Worm (Caenorhabditis elegans) whole organism, early embryonic: ENCODE measurements around the gene C50A2.3.

Experiments
- B0310.2 ChIP-seq: sonication (generic microtip); optimal IDR thresholded peaks from 2 replicates; lab custom pipeline; 2016; ENCODE audit warnings: mild to moderate bottlenecking, missing genetic modification characterization, missing compliant biosample characterization
- F13C5.2 ChIP-seq: sonication (generic microtip); optimal IDR thresholded peaks from 2 replicates; lab custom pipeline; 2017; ENCODE audit warnings: mild to moderate bottlenecking, missing genetic modification characterization, inconsistent platforms, missing compliant biosample characterization
- aly-1 ChIP-seq: sonication (generic microtip); optimal IDR thresholded peaks from 2 replicates; lab custom pipeline; 2016; ENCODE audit warnings: missing genetic modification characterization, missing compliant biosample characterization
- ama-1 ChIP-seq: fragments of 150-350 bp; optimal IDR thresholded peaks from 2 replicates; lab custom pipeline; 2014
- ceh-13 ChIP-seq: fragments of 200-800 bp; sonication (Bioruptor generic); optimal IDR thresholded peaks from 2 replicates; lab custom pipeline; 2018; ENCODE audit warnings: mild to moderate bottlenecking, missing genetic modification characterization, missing compliant biosample characterization
- ceh-36 ChIP-seq: sonication (generic microtip); optimal IDR thresholded peaks from 2 replicates; lab custom pipeline; 2016; ENCODE audit warnings: missing genetic modification characterization, inconsistent platforms, missing compliant biosample characterization
- ets-7 ChIP-seq: sonication (generic microtip); optimal IDR thresholded peaks from 2 replicates; lab custom pipeline; 2016; ENCODE audit warnings: missing genotype, missing genetic modification characterization, missing compliant biosample characterization
- flt-1 ChIP-seq: fragments of 200-800 bp; sonication (Bioruptor generic); IDR thresholded peaks from 2 replicates; pipeline ENCODE4 v1.3.6; 2022; ENCODE audit warnings: missing genetic modification characterization, missing compliant biosample characterization
- hmbx-1 ChIP-seq: sonication (generic microtip); optimal IDR thresholded peaks from 2 replicates; lab custom pipeline; 2016; ENCODE audit warnings: mild to moderate bottlenecking, missing genetic modification characterization, missing compliant biosample characterization
- hmg-4 ChIP-seq: fragments of 200-800 bp; sonication (Bioruptor generic); optimal IDR thresholded peaks from 2 replicates; lab custom pipeline; 2018; ENCODE audit warnings: mild to moderate bottlenecking, missing genetic modification characterization, missing compliant biosample characterization
- hnd-1 ChIP-seq: sonication (generic microtip); optimal IDR thresholded peaks from 2 replicates; lab custom pipeline; 2016; ENCODE audit warnings: missing genetic modification characterization, missing compliant biosample characterization
- pes-1 ChIP-seq: fragments of 200-800 bp; sonication (Bioruptor generic); IDR thresholded peaks from 2 replicates; pipeline ENCODE4 v1.3.6; 2022; ENCODE audit warnings: missing genetic modification reagents, missing genetic modification characterization, missing compliant biosample characterization
- scrt-1 ChIP-seq: fragments of 200-800 bp; sonication (Bioruptor generic); IDR thresholded peaks from 2 replicates; pipeline ENCODE4 v1.3.6; 2022; ENCODE audit warnings: missing genetic modification characterization, missing compliant biosample characterization
- sea-1 ChIP-seq: fragments of 200-800 bp; sonication (Bioruptor generic); conservative IDR thresholded peaks from 2 replicates; pipeline ENCODE4 v1.3.6; 2022; ENCODE audit warnings: missing genetic modification characterization, missing compliant biosample characterization
- tbx-11 ChIP-seq: fragments of 200-800 bp; sonication (Bioruptor generic); IDR thresholded peaks from 2 replicates; pipeline ENCODE4 v1.3.6; 2022; ENCODE audit warnings: missing genetic modification characterization, missing compliant biosample characterization
- tbx-37 ChIP-seq: fragments of 200-800 bp; sonication (Bioruptor generic); conservative IDR thresholded peaks from 2 replicates; pipeline ENCODE4 v1.3.6; 2022; ENCODE audit warnings: missing genetic modification reagents, missing genetic modification characterization, missing compliant biosample characterization
- tra-4 ChIP-seq: sonication (generic microtip); optimal IDR thresholded peaks from 2 replicates; lab custom pipeline; 2017; ENCODE audit warnings: missing genetic modification characterization, missing compliant biosample characterization

Gene C50A2.3

ce11 chrIV:1097153-1097552 is 60.7 kb downstream of the C50A2.3 start, which contains the start of gene cox-18:
TSS of gene cox-18 (plus strand) at chrIV:1097453.
- TF ChIP-seq tbx-11 (GFP tag; lab: Robert Waterston, UW) (no peak), tbx-37 (GFP tag; lab: Robert Waterston, UW) (no peak), hnd-1 (tag; lab: Kevin White, UChicago) (no peak), ceh-36 (tag; lab: Kevin White, UChicago) (no peak), hmg-4 (no peak), ceh-13 (GFP tag; lab: Kevin White, UChicago) (no peak), ama-1 (lab: Kevin White, UChicago) (no peak), F13C5.2 (tag; lab: Kevin White, UChicago) (no peak), aly-1 (tag; lab: Kevin White, UChicago) (no peak), ets-7 (no peak), sea-1 (GFP tag; lab: Robert Waterston, UW) (no peak), B0310.2 (no peak), pes-1 (no peak), hmbx-1 (no peak), scrt-1 (GFP tag; lab: Robert Waterston, UW) (no peak), tra-4 (tag; lab: Kevin White, UChicago) (no peak), flt-1 (no peak)

- TF ChIP-seq hmg-4 (no peak), aly-1 (tag; lab: Kevin White, UChicago) (no peak), tbx-11 (GFP tag; lab: Robert Waterston, UW) (no peak), ama-1 (lab: Kevin White, UChicago) (no peak), F13C5.2 (tag; lab: Kevin White, UChicago) (no peak), ceh-36 (tag; lab: Kevin White, UChicago) (no peak), pes-1 (no peak), hmbx-1 (no peak), tbx-37 (GFP tag; lab: Robert Waterston, UW) (no peak), hnd-1 (tag; lab: Kevin White, UChicago) (no peak), ceh-13 (GFP tag; lab: Kevin White, UChicago) (no peak), flt-1 (no peak), B0310.2 (no peak), tra-4 (tag; lab: Kevin White, UChicago) (no peak), ets-7 (no peak), sea-1 (GFP tag; lab: Robert Waterston, UW) (no peak), scrt-1 (GFP tag; lab: Robert Waterston, UW) (no peak)
Measured at ce11 chrIV:1096154-1096553, 61.7 kb downstream of the C50A2.3 start.
